Fruit fly (Drosophila melanogaster): ENCODE measurements around the gene Tpc1.
A peak's percentile ranks its signal among the peaks of the same experiment; 100 is the strongest.

Tpc1 gene

DNA sequence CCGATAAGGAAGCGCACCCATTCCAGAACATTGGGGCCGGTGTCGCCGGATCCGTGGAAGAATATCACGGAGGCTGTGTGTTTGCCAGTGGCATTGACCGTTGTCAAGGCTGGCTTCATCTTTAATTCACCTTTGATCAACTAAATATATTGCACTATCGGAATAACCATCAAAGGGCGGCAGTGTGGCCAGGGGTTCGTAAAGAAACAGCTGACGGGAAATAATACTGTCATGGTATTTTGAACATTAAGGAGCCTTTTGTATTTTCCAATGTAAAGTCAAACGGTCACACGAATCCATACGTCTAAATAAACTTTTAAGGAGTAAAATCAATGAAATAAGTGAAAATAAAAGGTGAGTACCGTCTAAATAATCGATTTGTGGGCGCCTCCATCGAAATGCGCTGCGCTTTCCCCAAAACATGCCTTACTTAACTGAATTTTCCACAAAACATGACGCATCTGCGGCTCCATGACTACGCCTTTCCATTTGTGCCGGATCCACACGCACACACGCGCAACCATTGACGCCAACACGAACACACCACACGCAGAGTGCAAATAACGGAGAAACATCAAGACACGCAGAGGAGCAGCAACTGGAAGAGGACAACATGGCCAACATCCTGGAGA, 27.6 kb downstream of the Tpc1 start, which contains the start of the genes CG6567 and CG4511 (continued):
- no peak for TF ChIP-seq chn (GFP tag; optimal IDR thresholded peaks at IDR 0.05)
- TF ChIP-seq btn (GFP tag; optimal IDR thresholded peaks at IDR 0.05): no peak
- TF ChIP-seq CG11398 (GFP tag; optimal IDR thresholded peaks at IDR 0.05): no peak
- TF ChIP-seq maf-S (GFP tag; optimal IDR thresholded peaks at IDR 0.05): no peak
- TF ChIP-seq CG8478 (optimal IDR thresholded peaks at IDR 0.05): no peak
- no peak for TF ChIP-seq bcd (GFP tag; optimal IDR thresholded peaks at IDR 0.05)
- no peak for TF ChIP-seq unpg (GFP tag; optimal IDR thresholded peaks at IDR 0.05)
- peak; percentile 81 for TF ChIP-seq cg (GFP tag; optimal IDR thresholded peaks at IDR 0.05)
- TF ChIP-seq CG18599 (GFP tag; optimal IDR thresholded peaks at IDR 0.05): no peak
- no peak for TF ChIP-seq Six4 (GFP tag; optimal IDR thresholded peaks at IDR 0.05)
- TF ChIP-seq hth (optimal IDR thresholded peaks at IDR 0.05): no peak
- peak; percentile 31 for TF ChIP-seq CG14710 (tag; optimal IDR thresholded peaks at IDR 0.05)
- TF ChIP-seq lola (GFP tag; optimal IDR thresholded peaks at IDR 0.05): no peak
- TF ChIP-seq Drgx (GFP tag; IDR thresholded peaks at IDR 0.05): no peak
- no peak for TF ChIP-seq CG10979 (tag; optimal IDR thresholded peaks at IDR 0.05)
- TF ChIP-seq dpn (GFP tag; optimal IDR thresholded peaks at IDR 0.05): no peak
- TF ChIP-seq Bdp1 (GFP tag; optimal IDR thresholded peaks at IDR 0.05): no peak
- no peak for TF ChIP-seq CG10274 (GFP tag; optimal IDR thresholded peaks at IDR 0.05)
- TF ChIP-seq luna (GFP tag; optimal IDR thresholded peaks at IDR 0.05): no peak
- peak; percentile 38 for TF ChIP-seq Scr (GFP tag; IDR thresholded peaks at IDR 0.05; ENCODE audit: partially characterized antibody)
- TF ChIP-seq CHES-1-like (GFP tag; optimal IDR thresholded peaks at IDR 0.05): peak; percentile 38
- TF ChIP-seq Dip2 (GFP tag; IDR thresholded peaks at IDR 0.05): no peak
- no peak for TF ChIP-seq ham (GFP tag; IDR thresholded peaks at IDR 0.05)
- TF ChIP-seq CG1603 (tag; optimal IDR thresholded peaks at IDR 0.05): peak; percentile 55
- TF ChIP-seq Ets65A (GFP tag): no peak
- no peak for TF ChIP-seq CG13624 (GFP tag; optimal IDR thresholded peaks at IDR 0.05)
- no peak for TF ChIP-seq CG6765 (GFP tag; optimal IDR thresholded peaks at IDR 0.05)
- no peak for TF ChIP-seq ranshi (GFP tag; IDR thresholded peaks at IDR 0.05)
- no peak for TF ChIP-seq Ptx1 (GFP tag; IDR thresholded peaks at IDR 0.05)
- no peak for TF ChIP-seq CG33213 (GFP tag; optimal IDR thresholded peaks at IDR 0.05)
- no peak for TF ChIP-seq fu2 (GFP tag; optimal IDR thresholded peaks at IDR 0.05)
- no peak for TF ChIP-seq CG7556 (GFP tag; optimal IDR thresholded peaks at IDR 0.05)
- no peak for TF ChIP-seq CG7357 (GFP tag; IDR thresholded peaks at IDR 0.05)
- no peak for TF ChIP-seq hbn (GFP tag; IDR thresholded peaks at IDR 0.05; ENCODE audit: partially characterized antibody)
- no peak for TF ChIP-seq twi (tag; optimal IDR thresholded peaks at IDR 0.05)
- TF ChIP-seq Lhr (GFP tag; optimal IDR thresholded peaks at IDR 0.05): peak; percentile 36
- TF ChIP-seq pan (optimal IDR thresholded peaks at IDR 0.05): no peak
- no peak for TF ChIP-seq pan (GFP tag; optimal IDR thresholded peaks at IDR 0.05 in 1 of 2, IDR thresholded peaks at IDR 0.05 in 1 of 2)
- TF ChIP-seq CG9727 (GFP tag; optimal IDR thresholded peaks at IDR 0.05): no peak
- no peak for TF ChIP-seq H15 (GFP tag; IDR thresholded peaks at IDR 0.05)
- TF ChIP-seq fd3F (GFP tag; optimal IDR thresholded peaks at IDR 0.05): no peak
- TF ChIP-seq klu (GFP tag; IDR thresholded peaks at IDR 0.05): no peak
- no peak for TF ChIP-seq otp (GFP tag; IDR thresholded peaks at IDR 0.05)
- TF ChIP-seq ERR (GFP tag; optimal IDR thresholded peaks at IDR 0.05): no peak
- TF ChIP-seq CG4730 (GFP tag; IDR thresholded peaks at IDR 0.05): no peak
- TF ChIP-seq CG14050 (GFP tag; IDR thresholded peaks at IDR 0.05): no peak
- TF ChIP-seq sd (tag; optimal IDR thresholded peaks at IDR 0.05): no peak
- no peak for TF ChIP-seq Blimp-1 (GFP tag; optimal IDR thresholded peaks at IDR 0.05)
- TF ChIP-seq CG15479 (GFP tag; optimal IDR thresholded peaks at IDR 0.05): no peak
- TF ChIP-seq unc-4 (GFP tag; IDR thresholded peaks at IDR 0.05; ENCODE audit: partially characterized antibody): no peak
- TF ChIP-seq CoRest (tag; optimal IDR thresholded peaks at IDR 0.05): peak; percentile 11
- no peak for TF ChIP-seq CG31388 (GFP tag; optimal IDR thresholded peaks at IDR 0.05)
